Worm (Caenorhabditis elegans): Measurements from ENCODE around the gene B0280.17.
A peak's percentile ranks its signal among the peaks of the same experiment; 100 is the strongest.

Gene B0280.17

DNA sequence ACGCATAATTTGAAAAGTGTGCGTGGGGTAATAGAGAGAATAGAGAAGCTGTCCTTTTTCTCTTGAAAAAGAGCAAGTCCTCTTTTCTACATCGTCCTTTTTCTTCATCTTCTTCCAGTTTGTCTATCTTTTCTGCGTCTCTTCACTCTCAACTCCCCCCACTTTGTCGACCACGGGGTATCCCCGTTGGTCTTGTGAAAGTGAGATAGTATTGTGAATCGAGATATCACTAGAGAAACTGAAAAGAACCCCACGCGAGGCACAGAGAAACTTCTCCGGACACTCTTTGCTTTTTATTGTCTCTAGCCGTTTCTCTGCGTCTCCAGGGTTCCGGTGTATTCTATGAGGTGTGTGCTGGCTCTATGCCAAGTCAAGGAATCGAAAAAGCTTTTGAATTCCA lies 19.7 kb upstream of the B0280.17 start (continued):
- TF ChIP-seq duxl-1 (tag; optimal IDR thresholded peaks at IDR 0.05; ENCODE audit: poor library complexity) (peak; percentile 63), spr-3 (GFP tag; optimal IDR thresholded peaks at IDR 0.05) (peak; percentile 20), gei-8 (GFP tag; optimal IDR thresholded peaks at IDR 0.05) (peak; percentile 85), nhr-28 (tag; optimal IDR thresholded peaks at IDR 0.05) (peak; percentile 92), ceh-62 (tag; optimal IDR thresholded peaks at IDR 0.05) (no peak), ama-1 (optimal IDR thresholded peaks at IDR 0.05) (peak; percentile 90), vab-7 (GFP tag; IDR thresholded peaks at IDR 0.05) (no peak), tag-97 (GFP tag; IDR thresholded peaks at IDR 0.05) (no peak), ztf-7 (tag; optimal IDR thresholded peaks at IDR 0.05) (no peak), lin-15B (tag; optimal IDR thresholded peaks at IDR 0.05) (no peak), ctbp-1 (GFP tag; IDR thresholded peaks at IDR 0.05) (peak; percentile 97), cey-2 (tag; optimal IDR thresholded peaks at IDR 0.05; ENCODE audit: borderline replicate concordance, insufficient read depth) (no peak)

DNA sequence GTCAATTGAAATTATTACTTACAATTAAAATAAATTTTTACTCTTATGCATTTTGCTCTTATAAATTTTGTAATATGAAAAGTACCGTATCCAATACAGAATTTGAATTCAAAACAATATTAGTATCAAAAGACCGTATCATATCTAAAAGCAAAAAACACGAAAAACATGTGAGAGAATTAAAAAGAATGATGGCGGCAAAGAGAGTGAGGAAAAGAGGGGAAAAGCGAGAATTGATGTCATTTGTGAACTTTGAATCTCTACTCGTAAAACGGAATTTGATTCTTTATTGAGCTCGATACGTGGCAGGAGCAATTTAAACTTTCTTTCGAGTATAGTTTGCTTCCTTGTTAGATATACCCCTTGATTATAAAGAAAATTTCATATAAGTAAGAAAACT lies 18.6 kb upstream of the B0280.17 start:
- TF ChIP-seq ceh-62 (tag; optimal IDR thresholded peaks at IDR 0.05) (no peak), dmd-6 (GFP tag; IDR thresholded peaks at IDR 0.05) (peak; percentile 38), hlh-30 (tag; optimal IDR thresholded peaks at IDR 0.05; ENCODE audit: insufficient read depth) (peak; percentile 46), snpc-1.2 (GFP tag; IDR thresholded peaks at IDR 0.05) (no peak), skn-1 (tag; optimal IDR thresholded peaks at IDR 0.05) (no peak), rbr-2 (tag; optimal IDR thresholded peaks at IDR 0.05) (no peak), lin-29 (GFP tag; IDR thresholded peaks at IDR 0.05) (no peak), nhr-25 (tag; optimal IDR thresholded peaks at IDR 0.05; ENCODE audit: borderline replicate concordance, insufficient read depth) (no peak), madf-5 (GFP tag; IDR thresholded peaks at IDR 0.05) (no peak), ceh-44 (GFP tag; IDR thresholded peaks at IDR 0.05) (no peak), zip-11 (GFP tag; IDR thresholded peaks at IDR 0.05) (no peak), nhr-28 (tag; optimal IDR thresholded peaks at IDR 0.05) (peak; percentile 49), F37D6.2 (tag; optimal IDR thresholded peaks at IDR 0.05) (no peak), nhr-77 (tag; optimal IDR thresholded peaks at IDR 0.05) (peak; percentile 25), mep-1 (tag; optimal IDR thresholded peaks at IDR 0.05) (peak; percentile 9), nhr-42 (GFP tag; IDR thresholded peaks at IDR 0.05) (no peak), hlh-11 (tag; optimal IDR thresholded peaks at IDR 0.05) (peak; percentile 48), ceh-82 (tag; optimal IDR thresholded peaks at IDR 0.05) (no peak), php-3 (GFP tag; IDR thresholded peaks at IDR 0.05) (peak; percentile 52; the same call in 1 of the 2 replicates), lsy-2 (tag; optimal IDR thresholded peaks at IDR 0.05) (peak in 1 of 2 experiments; percentile 15), zfp-3 (GFP tag; conservative IDR thresholded peaks at IDR 0.05) (no peak), nhr-76 (tag; optimal IDR thresholded peaks at IDR 0.05) (no peak), T26A8.4 (GFP tag; IDR thresholded peaks at IDR 0.05) (no peak), tra-1 (GFP tag; IDR thresholded peaks at IDR 0.05) (no peak), aha-1 (tag) (no peak), daf-16 (GFP tag; optimal IDR thresholded peaks at IDR 0.05) (no peak), daf-16 (tag; optimal IDR thresholded peaks at IDR 0.05) (peak; percentile 38), Y48G9A.11 (GFP tag; IDR thresholded peaks at IDR 0.05) (no peak), dve-1 (tag; optimal IDR thresholded peaks at IDR 0.05; ENCODE audit: insufficient read depth) (peak; percentile 71), fkh-10 (GFP tag; optimal IDR thresholded peaks at IDR 0.05) (no peak), nhr-48 (tag; optimal IDR thresholded peaks at IDR 0.05) (no peak), nhr-237 (tag; optimal IDR thresholded peaks at IDR 0.05) (no peak), spr-1 (tag; optimal IDR thresholded peaks at IDR 0.05) (no peak), unc-62 (GFP tag; optimal IDR thresholded peaks at IDR 0.05 in 1 of 2) (no peak), unc-62 (tag; optimal IDR thresholded peaks at IDR 0.05) (no peak), lin-1 (GFP tag; IDR thresholded peaks at IDR 0.05) (no peak), daf-19 (GFP tag; conservative IDR thresholded peaks at IDR 0.05) (no peak), ztf-7 (tag; optimal IDR thresholded peaks at IDR 0.05) (no peak), pqm-1 (tag; optimal IDR thresholded peaks at IDR 0.05) (no peak), gei-8 (GFP tag; optimal IDR thresholded peaks at IDR 0.05) (no peak), lin-39 (tag; optimal IDR thresholded peaks at IDR 0.05) (no peak)
